Worm (Caenorhabditis elegans) whole organism, L3 larva: ENCODE data around the gene ttll-11.
A peak's percentile ranks its signal among the peaks of the same experiment; 100 is the strongest.

ENCODE experiments used
- R02D3.7 ChIP-seq: fragments of 150-350 bp; optimal IDR thresholded peaks from 2 replicates; lab custom pipeline; 2014; ENCODE audit warnings: missing biosample characterization, missing genetic modification characterization
- ama-1 ChIP-seq: fragments of 150-350 bp; optimal IDR thresholded peaks from 2 replicates; lab custom pipeline; 2018
- ceh-28 ChIP-seq: fragments of 150-350 bp; optimal IDR thresholded peaks from 2 replicates; lab custom pipeline; 2014; ENCODE audit warnings: missing biosample characterization, missing genetic modification reagents, missing genetic modification characterization
- egl-5 ChIP-seq: fragments of 150-350 bp; optimal IDR thresholded peaks from 2 replicates; lab custom pipeline; 2017; ENCODE audit warnings: missing biosample characterization, missing genetic modification reagents, missing genetic modification characterization, inconsistent platforms
- elt-1 ChIP-seq: fragments of 150-350 bp; optimal IDR thresholded peaks from 2 replicates; lab custom pipeline; 2014; ENCODE audit warnings: missing biosample characterization, missing genetic modification characterization
- fkh-10 ChIP-seq: sonication (generic microtip); optimal IDR thresholded peaks from 2 replicates; lab custom pipeline; 2017; ENCODE audit warnings: missing biosample characterization, missing genetic modification reagents, missing genetic modification characterization
- fos-1 ChIP-seq: fragments of 150-350 bp; optimal IDR thresholded peaks from 2 replicates; lab custom pipeline; 2014; ENCODE audit warnings: missing biosample characterization, missing genetic modification characterization
- hmg-11 ChIP-seq: sonication (generic microtip); optimal IDR thresholded peaks from 2 replicates; lab custom pipeline; 2016; ENCODE audit warnings: missing genetic modification characterization, missing compliant biosample characterization
- jun-1 ChIP-seq: fragments of 150-350 bp; optimal IDR thresholded peaks from 2 replicates; lab custom pipeline; 2014; ENCODE audit warnings: missing biosample characterization, missing genetic modification reagents, missing genetic modification characterization
- lin-15B ChIP-seq: fragments of 150-350 bp; optimal IDR thresholded peaks from 2 replicates; lab custom pipeline; 2014; ENCODE audit warnings: missing biosample characterization, missing genetic modification characterization
- lsy-12 ChIP-seq: sonication (generic microtip); optimal IDR thresholded peaks from 2 replicates; lab custom pipeline; 2016; ENCODE audit warnings: mild to moderate bottlenecking, missing genetic modification characterization, missing compliant biosample characterization
- mml-1 ChIP-seq: fragments of 150-350 bp; sonication (generic microtip); optimal IDR thresholded peaks from 3 replicates; lab custom pipeline; 2014; ENCODE audit warnings: missing biosample characterization, missing genetic modification characterization
- nfya-1 ChIP-seq: sonication (generic microtip); optimal IDR thresholded peaks from 2 replicates; lab custom pipeline; 2017; ENCODE audit warnings: missing genetic modification characterization, mild to moderate bottlenecking, missing compliant biosample characterization, antibody characterized with exemption, moderate library complexity; ENCODE audit not compliant: insufficient read depth
- nhr-43 ChIP-seq: sonication (generic microtip); optimal IDR thresholded peaks from 2 replicates; lab custom pipeline; 2016; ENCODE audit warnings: mild to moderate bottlenecking, missing genetic modification characterization, missing compliant biosample characterization; ENCODE audit not compliant: poor library complexity, severe bottlenecking
- sea-2 ChIP-seq: fragments of 150-350 bp; sonication (generic microtip); optimal IDR thresholded peaks from 4 replicates; lab custom pipeline; 2014; ENCODE audit warnings: missing biosample characterization, missing genetic modification reagents, missing genetic modification characterization
- skn-1 ChIP-seq: fragments of 150-350 bp; optimal IDR thresholded peaks from 2 replicates; lab custom pipeline; 2014; ENCODE audit warnings: missing biosample characterization, missing genetic modification characterization
- snpc-4 ChIP-seq: fragments of 150-350 bp; optimal IDR thresholded peaks from 2 replicates; lab custom pipeline; 2014; ENCODE audit warnings: missing biosample characterization, missing genetic modification characterization
- ztf-4 ChIP-seq: fragments of 150-350 bp; optimal IDR thresholded peaks from 2 replicates; lab custom pipeline; 2014; ENCODE audit warnings: missing biosample characterization, missing genetic modification characterization

Gene ttll-11

ce11 chrIV:8745591-8746302, 48.2 kb downstream of the ttll-11 start, which contains the start of the genes F20C5.7 and parg-1:
Gene F20C5.7 (minus strand): TSS chrIV:8745691.
Gene parg-1 (plus strand): TSS chrIV:8746252.
- TF ChIP-seq fos-1 (tag; lab: Kevin White, UChicago) (no peak), lsy-12 (no peak), snpc-4 (tag; lab: Kevin White, UChicago) (no peak), R02D3.7 (no peak), fkh-10 (no peak), ztf-4 (tag; lab: Kevin White, UChicago) (no peak), jun-1 (no peak), elt-1 (no peak), ama-1 (lab: Kevin White, UChicago) (no peak), lin-15B (tag; lab: Kevin White, UChicago) (no peak), nhr-43 (tag; lab: Kevin White, UChicago) (no peak), ceh-28 (tag; lab: Kevin White, UChicago) (no peak), egl-5 (tag; lab: Kevin White, UChicago) (no peak)
- TF ChIP-seq, all 47 proteins: peak for 0

ce11 chrIV:8748967-8749366, 51.4 kb downstream of the ttll-11 start:
- no peak for TF ChIP-seq hmg-11 (tag; lab: Kevin White, UChicago)
- no peak for TF ChIP-seq skn-1 (tag; lab: Kevin White, UChicago)
- TF ChIP-seq nfya-1 (tag; lab: Kevin White, UChicago), result peak; percentile 71
- TF ChIP-seq elt-1, result no peak
- TF ChIP-seq sea-2, result no peak
- TF ChIP-seq mml-1 (tag; lab: Kevin White, UChicago), result no peak
- TF ChIP-seq, all 47 proteins: peak for 1
